Fruit fly (Drosophila melanogaster): Measurements from ENCODE around the gene CG11381.

DNA sequence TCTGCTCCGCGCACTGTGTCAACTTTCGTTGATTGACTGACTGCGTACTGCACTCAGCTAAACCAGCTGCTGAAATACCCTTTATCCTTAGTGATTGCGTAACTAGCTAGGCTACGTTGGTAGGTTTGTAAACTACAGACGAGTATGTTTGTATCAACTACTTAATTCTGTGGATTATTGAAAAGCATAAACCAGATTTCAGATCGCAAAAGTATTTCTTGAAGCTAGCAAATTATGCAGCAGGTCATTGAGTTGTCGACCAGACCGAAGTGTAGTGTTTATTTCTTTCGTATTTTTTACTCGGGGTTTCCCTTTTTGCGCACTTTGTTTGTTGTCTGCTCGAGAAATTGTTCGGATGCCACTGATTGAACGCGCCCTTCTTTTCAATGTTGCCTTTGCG lies 45.2 kb downstream of the CG11381 start:
- TF ChIP-seq CG13296 (GFP tag; optimal IDR thresholded peaks at IDR 0.05) (no peak), CG10959 (GFP tag; IDR thresholded peaks at IDR 0.05) (no peak), Lpt (GFP tag; optimal IDR thresholded peaks at IDR 0.05) (no peak), Hand (GFP tag; optimal IDR thresholded peaks at IDR 0.05) (no peak), odd (GFP tag; optimal IDR thresholded peaks at IDR 0.05) (no peak), CG3281 (GFP tag; optimal IDR thresholded peaks at IDR 0.05) (no peak), ci (GFP tag; IDR thresholded peaks at IDR 0.05) (no peak), Hr3 (GFP tag; optimal IDR thresholded peaks at IDR 0.05) (no peak), CG7987 (GFP tag; optimal IDR thresholded peaks at IDR 0.05) (no peak), CG17361 (GFP tag; IDR thresholded peaks at IDR 0.05) (no peak), Mad (GFP tag; optimal IDR thresholded peaks at IDR 0.05) (no peak), CG33557 (GFP tag; optimal IDR thresholded peaks at IDR 0.05) (no peak), bbx (GFP tag; IDR thresholded peaks at IDR 0.05; ENCODE audit: partially characterized antibody) (no peak)
